Worm (Caenorhabditis elegans) whole organism, midembryonic: ENCODE measurements around the gene str-63.
"Not testable (repeated sequence)": the region's sequence is repeated elsewhere in the genome, so short reads cannot be mapped to it uniquely, and the experiment has no call there.

Experiments
- T22C8.4 ChIP-seq: fragments of 200-800 bp; sonication (Bioruptor generic); IDR thresholded peaks from 2 replicates; pipeline ENCODE4 v1.3.6; 2022; ENCODE audit warnings: missing genetic modification characterization, missing compliant biosample characterization
- cog-1 ChIP-seq: sonication (generic microtip); optimal IDR thresholded peaks from 2 replicates; lab custom pipeline; 2016; ENCODE audit warnings: missing genetic modification characterization, missing compliant biosample characterization
- flt-1 ChIP-seq: fragments of 200-800 bp; sonication (Bioruptor generic); IDR thresholded peaks from 2 replicates; pipeline ENCODE4 v1.3.6; 2022; ENCODE audit warnings: missing genetic modification characterization, missing compliant biosample characterization
- klf-2 ChIP-seq: fragments of 200-800 bp; sonication (Bioruptor generic); conservative IDR thresholded peaks from 2 replicates; pipeline ENCODE4 v1.3.6; 2022; ENCODE audit warnings: missing genetic modification reagents, missing genetic modification characterization, missing compliant biosample characterization
- med-1 ChIP-seq: sonication (generic microtip); optimal IDR thresholded peaks from 2 replicates; lab custom pipeline; 2017; ENCODE audit warnings: missing genetic modification characterization, mild to moderate bottlenecking, missing compliant biosample characterization, antibody characterized with exemption, missing genetic modification reagents; ENCODE audit not compliant: insufficient read depth
- ref-1 ChIP-seq: fragments of 200-800 bp; sonication (Bioruptor generic); conservative IDR thresholded peaks from 2 replicates; pipeline ENCODE4 v1.3.6; 2022; ENCODE audit warnings: missing genetic modification reagents, missing genetic modification characterization, missing compliant biosample characterization
- tab-1 ChIP-seq: fragments of 200-800 bp; sonication (Bioruptor generic); IDR thresholded peaks from 2 replicates; pipeline ENCODE4 v1.3.6; 2022; ENCODE audit warnings: missing genetic modification characterization, missing compliant biosample characterization
- ztf-23 ChIP-seq: fragments of 200-800 bp; sonication (Bioruptor generic); IDR thresholded peaks from 2 replicates; pipeline ENCODE4 v1.3.6; 2022; ENCODE audit warnings: missing genetic modification reagents, missing genetic modification characterization, missing compliant biosample characterization
- ztf-29 ChIP-seq: fragments of 200-800 bp; sonication (Bioruptor generic); IDR thresholded peaks from 2 replicates; pipeline ENCODE4 v1.3.6; 2022; ENCODE audit warnings: missing genetic modification reagents, missing genetic modification characterization, missing compliant biosample characterization

str-63 gene

DNA sequence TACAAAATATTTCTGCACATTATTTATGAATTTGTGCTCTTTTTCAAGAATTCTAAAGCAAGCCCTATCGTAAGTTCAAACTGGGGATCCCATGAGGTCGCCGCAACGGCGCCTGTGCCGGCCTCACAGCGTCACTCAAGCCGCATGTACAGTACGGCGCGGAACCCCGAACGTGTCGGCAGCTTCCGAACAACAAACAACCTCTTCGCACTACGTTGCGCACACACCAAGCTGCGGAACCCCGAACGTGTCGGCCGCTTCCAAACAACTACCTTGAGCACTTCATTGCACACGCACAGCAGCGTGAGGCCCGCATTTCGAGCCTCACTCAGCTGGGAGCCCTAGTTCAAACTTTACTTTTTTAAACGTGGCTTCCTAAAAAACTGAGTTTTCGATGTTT, 42.7 kb downstream of the str-63 start:
- no peak for TF ChIP-seq tab-1 (GFP tag; lab: Robert Waterston, UW)
- no peak for TF ChIP-seq ztf-29 (GFP tag; lab: Robert Waterston, UW)
- no peak for TF ChIP-seq T22C8.4
- no peak for TF ChIP-seq ref-1 (GFP tag; lab: Robert Waterston, UW)
- TF ChIP-seq klf-2 (GFP tag; lab: Robert Waterston, UW) = no peak
- TF ChIP-seq ztf-23 = no peak
- TF ChIP-seq cog-1 (tag; lab: Kevin White, UChicago) = no peak
- no peak for TF ChIP-seq flt-1 (GFP tag; lab: Robert Waterston, UW)
- no peak for TF ChIP-seq med-1 (GFP tag; lab: Kevin White, UChicago)

DNA sequence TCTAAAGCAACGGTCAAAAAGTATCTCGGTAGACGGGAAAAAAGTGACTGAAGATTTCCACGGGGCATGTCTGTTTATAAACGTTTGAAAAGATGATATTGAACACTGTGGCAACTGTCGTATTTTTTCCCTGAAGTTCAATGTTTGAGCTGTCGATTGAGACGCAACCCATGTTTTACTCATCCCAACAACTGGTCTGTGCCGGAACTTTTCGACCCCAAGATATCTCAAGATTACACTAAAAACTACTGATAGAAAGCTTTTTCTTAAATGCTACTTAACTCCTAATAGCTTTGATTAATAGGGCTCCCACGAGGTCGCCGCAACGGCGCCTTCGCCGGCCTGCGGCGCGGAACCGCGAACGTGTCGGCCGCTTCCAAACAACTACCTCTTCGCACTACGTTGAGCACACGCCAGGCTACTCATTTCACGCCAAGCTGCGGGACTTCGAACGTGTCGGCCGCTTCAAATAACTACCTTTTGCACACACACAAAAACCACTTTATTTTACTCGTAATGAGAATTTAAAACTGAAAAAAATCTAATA, 43.4 kb downstream of the str-63 start, which contains the start of gene T20D4.15:
Gene T20D4.15 (minus strand): TSS at position 51 of the 547 bp plus-strand sequence.
- TF ChIP-seq ztf-29 (GFP tag; lab: Robert Waterston, UW) (no peak), T22C8.4 (no peak), tab-1 (GFP tag; lab: Robert Waterston, UW) (no peak), klf-2 (GFP tag; lab: Robert Waterston, UW) (no peak), flt-1 (GFP tag; lab: Robert Waterston, UW) (no peak), ztf-23 (no peak), ref-1 (GFP tag; lab: Robert Waterston, UW) (no peak)

DNA sequence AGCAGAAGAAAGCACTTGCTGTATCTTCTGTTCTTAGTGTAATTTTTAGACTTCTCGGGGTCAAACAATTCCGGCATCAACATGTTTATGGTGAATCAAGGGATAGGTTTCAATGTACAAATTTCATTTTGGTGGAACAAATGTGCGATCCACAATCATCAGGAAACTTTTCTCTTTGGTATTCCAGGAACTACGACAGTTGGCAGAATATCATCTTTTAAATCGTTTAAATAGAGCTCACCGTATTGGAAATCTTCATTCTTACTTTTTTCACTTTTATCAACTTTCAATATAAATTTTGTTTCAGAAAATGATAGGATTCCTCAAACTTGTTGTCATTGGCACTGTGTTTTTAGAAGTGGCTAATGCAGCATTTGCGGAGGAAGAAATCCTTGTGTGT, 45.4 kb downstream of the str-63 start, which contains the start of gene T20D4.12:
Gene T20D4.12 (plus strand): TSS at position 301 of the 400 bp plus-strand sequence.
- TF ChIP-seq ztf-23; klf-2 (GFP tag; lab: Robert Waterston, UW); tab-1 (GFP tag; lab: Robert Waterston, UW): not testable (repeated sequence)

DNA sequence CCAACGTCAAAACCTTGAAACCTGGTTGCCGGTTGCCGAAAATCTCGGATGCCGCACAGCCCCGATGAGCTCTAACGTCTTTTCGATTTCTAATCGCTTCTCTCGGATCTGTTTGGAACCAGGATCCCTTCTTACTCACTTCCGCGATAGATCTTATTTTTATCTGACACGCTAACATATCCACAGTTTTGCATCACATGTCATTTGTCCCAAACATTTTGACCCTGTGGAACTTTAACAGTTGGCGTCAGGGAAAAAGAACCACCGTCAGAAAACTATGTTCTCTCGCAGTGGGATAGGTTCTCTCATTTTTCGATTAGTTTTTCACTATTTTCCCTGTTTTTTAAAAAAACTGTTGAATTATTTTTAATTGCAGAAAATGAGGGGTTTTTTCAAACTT, 46.9 kb downstream of the str-63 start, which contains the start of gene T20D4.11:
Gene T20D4.11 (plus strand): TSS at position 377 of the 400 bp plus-strand sequence.
- no peak for TF ChIP-seq tab-1 (GFP tag; lab: Robert Waterston, UW)
- no peak for TF ChIP-seq med-1 (GFP tag; lab: Kevin White, UChicago)
- TF ChIP-seq ztf-29 (GFP tag; lab: Robert Waterston, UW) = no peak
- TF ChIP-seq ztf-23 = no peak
- TF ChIP-seq flt-1 (GFP tag; lab: Robert Waterston, UW) = no peak
- TF ChIP-seq T22C8.4 = no peak
- TF ChIP-seq ref-1 (GFP tag; lab: Robert Waterston, UW) = no peak
- TF ChIP-seq cog-1 (tag; lab: Kevin White, UChicago) = no peak
- TF ChIP-seq klf-2 (GFP tag; lab: Robert Waterston, UW) = no peak

DNA sequence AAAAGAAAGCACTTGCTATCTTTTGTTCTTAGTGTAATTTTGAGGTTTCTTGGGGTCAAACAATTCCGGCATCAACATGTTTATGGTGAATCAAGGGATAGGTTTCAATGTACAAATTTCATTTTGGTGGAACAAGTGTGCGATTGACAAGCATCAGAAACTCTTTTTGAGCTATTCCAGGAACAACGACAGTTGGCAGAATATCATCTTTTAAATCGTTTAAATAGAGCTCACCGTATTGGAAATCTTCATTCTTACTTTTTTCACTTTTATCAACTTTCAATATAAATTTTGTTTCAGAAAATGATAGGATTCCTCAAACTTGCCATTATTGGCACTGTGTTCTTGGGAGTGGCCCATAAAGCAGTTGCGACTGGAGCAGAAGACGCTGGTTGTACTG, 48.6 kb downstream of the str-63 start, which contains the start of gene T20D4.10:
Gene T20D4.10 (plus strand): TSS at position 301 of the 400 bp plus-strand sequence.
- TF ChIP-seq klf-2 (GFP tag; lab: Robert Waterston, UW); ztf-23; ref-1 (GFP tag; lab: Robert Waterston, UW): not testable (repeated sequence)
